Fruit fly (Drosophila melanogaster) whole organism, embryonic: ENCODE data around the gene RpL37-1.
A peak's percentile ranks its signal among the peaks of the same experiment; 100 is the strongest.

Source experiments
- Awh ChIP-seq: fragments of 200-800 bp; sonication (Bioruptor generic); IDR thresholded peaks from 2 replicates; pipeline ENCODE4, ENCODE4 v1.3.6; 2022; ENCODE audit warnings: missing biosample characterization, missing genetic modification characterization
- Bgb ChIP-seq: fragments of 200-800 bp; sonication (Bioruptor generic); IDR thresholded peaks from 2 replicates; pipeline ENCODE4 v1.3.6; 2022; ENCODE audit warnings: missing biosample characterization, missing genetic modification characterization; ENCODE audit not compliant: partially characterized antibody
- CG10321 ChIP-seq: fragments of 200-800 bp; sonication (Bioruptor generic); IDR thresholded peaks from 2 replicates; pipeline ENCODE4 v1.3.6; 2022; ENCODE audit warnings: missing biosample characterization, missing genetic modification characterization
- CG11723 ChIP-seq: fragments of 200-800 bp; sonication (Bioruptor generic); optimal IDR thresholded peaks from 2 replicates; lab custom pipeline; 2017; ENCODE audit warnings: missing biosample characterization, mild to moderate bottlenecking, missing genetic modification characterization
- CG12155 ChIP-seq: fragments of 200-800 bp; sonication (Bioruptor generic); optimal IDR thresholded peaks from 3 replicates; lab custom pipeline; 2016; ENCODE audit warnings: missing biosample characterization, missing genetic modification characterization
- CG13296 ChIP-seq: fragments of 200-800 bp; sonication (Bioruptor generic); optimal IDR thresholded peaks from 3 replicates; lab custom pipeline; 2018; ENCODE audit warnings: missing biosample characterization, mild to moderate bottlenecking, missing genetic modification characterization
- CG17359 ChIP-seq: fragments of 200-800 bp; sonication (Bioruptor generic); optimal IDR thresholded peaks from 3 replicates; lab custom pipeline; 2018; ENCODE audit warnings: missing biosample characterization, mild to moderate bottlenecking, missing genetic modification characterization, moderate library complexity
- CG18011 ChIP-seq: fragments of 200-800 bp; sonication (Bioruptor generic); optimal IDR thresholded peaks from 2 replicates; lab custom pipeline; 2017; ENCODE audit warnings: missing biosample characterization, missing genetic modification characterization, mild to moderate bottlenecking, moderate library complexity, missing genotype
- CG2202 ChIP-seq: fragments of 200-800 bp; sonication (Bioruptor generic); optimal IDR thresholded peaks from 2 replicates; lab custom pipeline; 2018; ENCODE audit warnings: missing biosample characterization, mild to moderate bottlenecking, missing genetic modification characterization
- CG3065 ChIP-seq: fragments of 200-800 bp; sonication (Bioruptor generic); optimal IDR thresholded peaks from 2 replicates; lab custom pipeline; 2016; ENCODE audit warnings: missing biosample characterization, missing genetic modification characterization
- CG31388 ChIP-seq: fragments of 200-800 bp; sonication (Bioruptor generic); optimal IDR thresholded peaks from 2 replicates; lab custom pipeline; 2016; ENCODE audit warnings: missing biosample characterization, missing genetic modification characterization
- CG3163 ChIP-seq: fragments of 200-800 bp; sonication (Bioruptor generic); optimal IDR thresholded peaks from 3 replicates; lab custom pipeline; 2016; ENCODE audit warnings: missing biosample characterization, missing genetic modification characterization
- CG42726 ChIP-seq: fragments of 200-800 bp; sonication (Bioruptor generic); IDR thresholded peaks from 2 replicates; pipeline ENCODE4 v1.3.6; 2022; ENCODE audit warnings: missing biosample characterization, missing genetic modification characterization; ENCODE audit not compliant: partially characterized antibody
- CG6654 ChIP-seq: fragments of 200-800 bp; sonication (Bioruptor generic); optimal IDR thresholded peaks from 2 replicates; lab custom pipeline; 2017; ENCODE audit warnings: missing biosample characterization, mild to moderate bottlenecking, missing genetic modification characterization
- CG6791 ChIP-seq: fragments of 200-800 bp; sonication (Bioruptor generic); IDR thresholded peaks from 3 replicates; pipeline ENCODE4 v1.3.6; 2022; ENCODE audit warnings: missing biosample characterization, missing genetic modification characterization; ENCODE audit not compliant: partially characterized antibody
- CG7745 ChIP-seq: fragments of 200-800 bp; sonication (Bioruptor generic); optimal IDR thresholded peaks from 2 replicates; lab custom pipeline; 2018; ENCODE audit warnings: missing biosample characterization, mild to moderate bottlenecking, missing genetic modification characterization, moderate library complexity
- CG7786 ChIP-seq: fragments of 200-800 bp; sonication (Bioruptor generic); optimal IDR thresholded peaks from 2 replicates; lab custom pipeline; 2016; ENCODE audit warnings: missing biosample characterization, missing genetic modification characterization
- Dref ChIP-seq: fragments of 200-800 bp; sonication (Bioruptor generic); IDR thresholded peaks from 2 replicates; pipeline ENCODE4 v1.3.6; 2022; ENCODE audit warnings: missing biosample characterization, missing genetic modification characterization
- Ets97D ChIP-seq: fragments of 200-800 bp; sonication (Bioruptor generic); optimal IDR thresholded peaks from 3 replicates; lab custom pipeline; 2016; ENCODE audit warnings: missing biosample characterization, missing genetic modification characterization
- Gug ChIP-seq: fragments of 200-800 bp; sonication (Bioruptor generic); IDR thresholded peaks from 4 replicates; pipeline ENCODE4 v1.3.6; 2022; ENCODE audit warnings: missing biosample characterization, missing genetic modification characterization
- Med ChIP-seq: fragments of 200-800 bp; sonication (Bioruptor generic); peaks from one replicate; lab custom pipeline; 2016; ENCODE audit warnings: missing biosample characterization, missing genetic modification characterization, mild to moderate bottlenecking, inconsistent platforms, moderate library complexity
- Myb ChIP-seq: fragments of 200-800 bp; sonication (Bioruptor generic); optimal IDR thresholded peaks from 2 replicates; lab custom pipeline; 2016; ENCODE audit warnings: missing biosample characterization, missing genetic modification characterization
- NFAT ChIP-seq: fragments of 200-800 bp; sonication (Bioruptor generic); IDR thresholded peaks from 2 replicates; pipeline ENCODE4 v1.3.6; 2022; ENCODE audit warnings: missing biosample characterization, missing genetic modification characterization
- Nf-YB ChIP-seq: fragments of 200-800 bp; sonication (Bioruptor generic); optimal IDR thresholded peaks from 3 replicates; lab custom pipeline; 2019; ENCODE audit warnings: missing biosample characterization, mild to moderate bottlenecking, missing genetic modification characterization, moderate library complexity
- Pdp1 ChIP-seq, 2 experiments: fragments of 200-800 bp; sonication (Bioruptor generic); optimal IDR thresholded peaks; 3 replicates each; lab custom pipeline; 2016; ENCODE audit warnings: missing biosample characterization in 2 of 2, missing genetic modification characterization in 2 of 2, mild to moderate bottlenecking in 1 of 2, moderate library complexity in 1 of 2
- Spps ChIP-seq: fragments of 200-800 bp; sonication (Bioruptor generic); optimal IDR thresholded peaks from 2 replicates; lab custom pipeline; 2018; ENCODE audit warnings: missing biosample characterization, mild to moderate bottlenecking, missing genetic modification characterization
- ab ChIP-seq: fragments of 200-800 bp; sonication (Bioruptor generic); optimal IDR thresholded peaks from 2 replicates; lab custom pipeline; 2016; ENCODE audit warnings: missing biosample characterization, missing genetic modification characterization
- ac ChIP-seq: fragments of 200-800 bp; sonication (Bioruptor generic); optimal IDR thresholded peaks from 3 replicates; lab custom pipeline; 2017; ENCODE audit warnings: missing biosample characterization, mild to moderate bottlenecking, missing genetic modification characterization
- amos ChIP-seq: fragments of 200-800 bp; sonication (Bioruptor generic); IDR thresholded peaks from 2 replicates; pipeline ENCODE4 v1.3.6; 2022; ENCODE audit warnings: missing biosample characterization, missing genetic modification characterization; ENCODE audit not compliant: partially characterized antibody
- bbx ChIP-seq: fragments of 200-800 bp; sonication (Bioruptor generic); IDR thresholded peaks from 2 replicates; pipeline ENCODE4 v1.3.6; 2022; ENCODE audit warnings: missing biosample characterization, missing genetic modification characterization; ENCODE audit not compliant: partially characterized antibody
- cad ChIP-seq: fragments of >200 bp; optimal IDR thresholded peaks from 2 replicates; lab custom pipeline; 2017; ENCODE audit warnings: missing biosample characterization, missing genetic modification characterization
- cg ChIP-seq: fragments of 200-800 bp; sonication (Bioruptor generic); optimal IDR thresholded peaks from 3 replicates; lab custom pipeline; 2019; ENCODE audit warnings: missing biosample characterization, mild to moderate bottlenecking, missing genetic modification characterization, moderate library complexity
- ems ChIP-seq: fragments of 200-800 bp; sonication (Bioruptor generic); optimal IDR thresholded peaks from 3 replicates; lab custom pipeline; 2016; ENCODE audit warnings: missing biosample characterization, missing genetic modification characterization
- gro ChIP-seq: fragments of 200-800 bp; sonication (Bioruptor generic); optimal IDR thresholded peaks from 2 replicates; lab custom pipeline; 2016; ENCODE audit warnings: missing biosample characterization, missing genetic modification characterization
- kah ChIP-seq: fragments of 200-800 bp; sonication (Bioruptor generic); optimal IDR thresholded peaks from 2 replicates; lab custom pipeline; 2018; ENCODE audit warnings: missing biosample characterization, mild to moderate bottlenecking, missing genetic modification characterization
- lilli ChIP-seq: fragments of 200-800 bp; sonication (Bioruptor generic); optimal IDR thresholded peaks from 3 replicates; lab custom pipeline; 2016; ENCODE audit warnings: missing biosample characterization, missing genetic modification characterization
- luna ChIP-seq: fragments of 200-800 bp; sonication (Bioruptor generic); optimal IDR thresholded peaks from 2 replicates; lab custom pipeline; 2016; ENCODE audit warnings: missing biosample characterization, missing genetic modification characterization
- oc ChIP-seq: fragments of 200-800 bp; sonication (Bioruptor generic); optimal IDR thresholded peaks from 2 replicates; lab custom pipeline; 2018; ENCODE audit warnings: missing biosample characterization, mild to moderate bottlenecking, missing genetic modification characterization, moderate library complexity
- org-1 ChIP-seq: fragments of 200-800 bp; sonication (Bioruptor generic); optimal IDR thresholded peaks from 2 replicates; lab custom pipeline; 2017; ENCODE audit warnings: missing biosample characterization, missing genetic modification characterization
- psq ChIP-seq: fragments of 200-800 bp; sonication (Bioruptor generic); optimal IDR thresholded peaks from 2 replicates; lab custom pipeline; 2017; ENCODE audit warnings: missing biosample characterization, missing genetic modification characterization
- ranshi ChIP-seq: fragments of 200-800 bp; sonication (Bioruptor generic); IDR thresholded peaks from 2 replicates; pipeline ENCODE4 v1.3.6; 2022; ENCODE audit warnings: missing biosample characterization, missing genetic modification characterization
- sc ChIP-seq, 3 experiments: fragments of >200 bp in 2 of 3; fragments of 200-800 bp in 1 of 3; sonication (Bioruptor generic) in 1 of 3; optimal IDR thresholded peaks; 2 replicates in 2 of 3; 3 replicates in 1 of 3; lab custom pipeline; 2017; ENCODE audit warnings: mild to moderate bottlenecking in 1 of 3, missing biosample characterization in 1 of 3, missing genetic modification characterization in 1 of 3, missing genetic modification reagents in 1 of 3
- sens ChIP-seq: fragments of 200-800 bp; sonication (Bioruptor generic); peaks from one replicate; lab custom pipeline; 2016; ENCODE audit warnings: missing biosample characterization, missing genetic modification characterization
- stwl ChIP-seq: fragments of 200-800 bp; sonication (Bioruptor generic); optimal IDR thresholded peaks from 3 replicates; lab custom pipeline; 2018; ENCODE audit warnings: missing biosample characterization, mild to moderate bottlenecking, missing genetic modification characterization, moderate library complexity

The RpL37-1 gene

DNA sequence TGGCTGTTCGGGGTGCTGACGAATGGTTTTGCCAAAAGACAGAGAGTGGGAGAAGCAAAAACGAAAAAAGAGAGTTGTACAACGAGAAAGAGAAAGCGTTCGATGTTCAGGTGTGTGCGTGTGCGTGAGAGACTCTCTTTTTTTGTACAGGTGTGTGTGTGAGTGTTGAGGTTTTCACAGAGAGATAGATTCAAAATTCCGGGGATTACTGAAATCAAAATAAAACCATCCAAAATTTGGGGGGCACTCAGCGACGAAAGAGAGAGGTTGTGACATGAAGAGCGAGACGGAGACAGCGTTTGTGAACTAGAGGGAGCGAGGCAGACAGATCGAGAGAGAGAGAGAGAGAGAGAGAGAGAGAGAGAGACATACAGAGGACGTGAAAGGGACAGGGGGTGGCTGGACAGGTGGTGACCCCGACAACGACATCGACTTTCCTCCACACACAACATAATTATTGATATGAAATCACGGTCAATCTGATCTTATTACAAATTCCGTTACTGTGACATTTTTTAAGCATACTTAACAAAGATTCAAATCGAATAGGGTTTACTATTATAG is 4.2 kb upstream of the RpL37-1 start (continued):
- TF ChIP-seq ranshi (no peak), CG18011 (no peak), kah (GFP tag; lab: Kevin White, UChicago) (no peak), CG3163 (GFP tag; lab: Kevin White, UChicago) (peak; percentile 46), org-1 (GFP tag; lab: Kevin White, UChicago) (no peak), Awh (GFP tag; lab: Robert Waterston, UW) (no peak), CG3065 (GFP tag; lab: Kevin White, UChicago) (no peak), CG10321 (GFP tag; lab: Robert Waterston, UW) (peak; percentile 39; the same call in 1 of the 2 replicates), CG7786 (no peak), ac (no peak), CG6791 (GFP tag; lab: Robert Waterston, UW) (no peak), psq (GFP tag; lab: Kevin White, UChicago) (no peak), CG2202 (no peak), NFAT (no peak), CG7745 (tag; lab: Kevin White, UChicago) (no peak), ems (no peak), Gug (GFP tag; lab: Robert Waterston, UW) (no peak), Myb (no peak), Dref (GFP tag; lab: Robert Waterston, UW) (no peak), oc (tag; lab: Kevin White, UChicago) (peak; percentile 37), cg (GFP tag; lab: Kevin White, UChicago) (peak; percentile 58), sc (optimal IDR thresholded peaks at IDR 0.05; lab: Kevin White, UChicago) (no peak), sc (GFP tag; optimal IDR thresholded peaks at IDR 0.05; lab: Kevin White, UChicago) (no peak)

DNA sequence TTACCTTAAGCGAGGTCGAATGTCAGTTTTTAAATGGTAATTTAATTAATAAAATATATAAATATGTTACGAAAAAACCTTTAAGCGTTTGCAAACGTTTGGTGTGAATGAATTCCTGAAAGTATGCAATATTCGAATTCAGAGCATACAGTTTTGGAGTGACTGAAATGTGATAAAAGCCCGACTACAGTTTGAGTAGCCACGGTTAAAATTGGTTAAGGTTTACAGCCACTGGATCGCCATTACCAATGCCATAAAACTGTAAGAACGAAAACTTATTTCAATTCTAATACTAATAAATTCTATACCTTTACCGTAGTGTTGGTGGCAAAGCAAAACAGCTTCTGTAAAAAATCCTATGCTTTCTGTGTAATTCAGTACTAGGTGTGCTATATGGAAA is 1.9 kb downstream of the RpL37-1 start:
- TF ChIP-seq CG31388 (GFP tag; lab: Kevin White, UChicago), result no peak
- peak; percentile 3 for TF ChIP-seq lilli (GFP tag; lab: Kevin White, UChicago)
- TF ChIP-seq sens (GFP tag; lab: Kevin White, UChicago), result peak; percentile 23
- TF ChIP-seq CG6654 (GFP tag; lab: Kevin White, UChicago), result peak; percentile 99
- peak; percentile 2 for TF ChIP-seq stwl (tag; lab: Kevin White, UChicago)
- peak; percentile 78 for TF ChIP-seq Bgb
- TF ChIP-seq bbx, result peak; percentile 61
- TF ChIP-seq amos (GFP tag; lab: Robert Waterston, UW), result peak; percentile 42; the same call in 1 of the 2 replicates
- TF ChIP-seq CG42726 (GFP tag; lab: Robert Waterston, UW), result peak; percentile 23; the same call in 1 of the 2 replicates
- peak; percentile 15 for TF ChIP-seq Ets97D (GFP tag; lab: Kevin White, UChicago)
- no peak for TF ChIP-seq Spps (tag; lab: Kevin White, UChicago)
- TF ChIP-seq luna (GFP tag; lab: Kevin White, UChicago), result no peak
- TF ChIP-seq CG13296 (GFP tag; lab: Kevin White, UChicago), result no peak
- no peak for TF ChIP-seq CG12155 (GFP tag; lab: Kevin White, UChicago)
- no peak for TF ChIP-seq ab (GFP tag; lab: Kevin White, UChicago)
- TF ChIP-seq Nf-YB (GFP tag; lab: Kevin White, UChicago), result no peak
- TF ChIP-seq Pdp1 (GFP tag; optimal IDR thresholded peaks at IDR 0.05; lab: Kevin White, UChicago), result peak in 1 of 2 experiments; percentile 9
- peak; percentile 3 for TF ChIP-seq gro
- TF ChIP-seq CG18011, result no peak
- TF ChIP-seq CG11723 (GFP tag; lab: Kevin White, UChicago), result no peak
- peak; percentile 42 for TF ChIP-seq cad (GFP tag; lab: Kevin White, UChicago)
- TF ChIP-seq Med (GFP tag; lab: Kevin White, UChicago), result peak; percentile 36
- TF ChIP-seq CG17359 (tag; lab: Kevin White, UChicago), result peak; percentile 53
